Worm (Caenorhabditis elegans) whole organism, L4 larva: ENCODE data around the gene M01H9.2.

Experiments
- mdt-29 ChIP-seq: fragments of 200-800 bp; sonication (Bioruptor generic); IDR thresholded peaks from 2 replicates; pipeline ENCODE4 v1.3.6; 2022; ENCODE audit warnings: missing genetic modification reagents, missing genetic modification characterization, missing compliant biosample characterization
- snpc-1.2 ChIP-seq: fragments of 200-800 bp; sonication (Bioruptor generic); IDR thresholded peaks from 2 replicates; pipeline ENCODE4 v1.3.6; 2022; ENCODE audit warnings: missing genetic modification reagents, missing genetic modification characterization, missing compliant biosample characterization

DNA sequence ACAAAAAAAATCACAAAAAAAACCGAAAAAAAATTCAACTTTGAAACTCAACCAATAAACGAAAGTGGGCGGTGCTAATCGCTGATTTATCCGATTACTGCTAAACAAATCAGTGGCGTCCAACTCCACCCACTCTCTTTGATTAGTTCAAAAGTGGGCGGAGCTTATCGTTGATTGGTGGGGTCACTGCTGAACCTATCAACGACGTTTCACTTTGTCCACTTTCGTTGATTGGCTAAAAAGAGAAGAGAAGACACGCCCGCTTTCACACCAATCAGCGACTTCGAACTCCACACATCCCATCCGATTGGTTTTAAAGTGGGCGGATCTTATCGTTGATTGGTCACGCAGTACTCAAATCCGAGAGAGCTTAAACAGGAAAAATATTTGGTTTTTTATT is 39.1 kb downstream of the M01H9.2 start:
- no peak for TF ChIP-seq snpc-1.2 (GFP tag; lab: Robert Waterston, UW)
- TF ChIP-seq mdt-29 (GFP tag; lab: Robert Waterston, UW): no peak
